Worm (Caenorhabditis elegans) whole organism, mixed stage, embryonic: ENCODE measurements around the gene srp-3.

Source experiments
- blmp-1 ChIP-seq: fragments of 150-350 bp; optimal IDR thresholded peaks from 2 replicates; lab custom pipeline; 2014; ENCODE audit warnings: missing biosample characterization, missing genetic modification characterization
- ceh-43 ChIP-seq: fragments of 200-800 bp; sonication (Bioruptor generic); optimal IDR thresholded peaks from 2 replicates; lab custom pipeline; 2018; ENCODE audit warnings: mild to moderate bottlenecking, missing genetic modification characterization, moderate library complexity, missing compliant biosample characterization
- elt-3 ChIP-seq: fragments of 150-350 bp; optimal IDR thresholded peaks from 2 replicates; lab custom pipeline; 2014; ENCODE audit warnings: missing biosample characterization, missing genetic modification characterization
- flh-1 ChIP-seq: fragments of 200-800 bp; sonication (Bioruptor generic); optimal IDR thresholded peaks from 2 replicates; lab custom pipeline; 2018; ENCODE audit warnings: mild to moderate bottlenecking, missing genetic modification characterization, moderate library complexity, missing compliant biosample characterization
- lin-32 ChIP-seq: fragments of 200-800 bp; sonication (Bioruptor generic); optimal IDR thresholded peaks from 2 replicates; lab custom pipeline; 2018; ENCODE audit warnings: mild to moderate bottlenecking, missing genetic modification characterization, missing compliant biosample characterization
- nhr-12 ChIP-seq: fragments of 150-350 bp; optimal IDR thresholded peaks from 2 replicates; lab custom pipeline; 2014; ENCODE audit warnings: missing biosample characterization, missing genetic modification characterization
- nhr-28 ChIP-seq: fragments of 150-350 bp; optimal IDR thresholded peaks from 2 replicates; lab custom pipeline; 2014; ENCODE audit warnings: missing biosample characterization, missing genetic modification characterization
- tbx-8 ChIP-seq: fragments of 200-800 bp; sonication (Bioruptor generic); optimal IDR thresholded peaks from 2 replicates; lab custom pipeline; 2018; ENCODE audit warnings: mild to moderate bottlenecking, missing genetic modification characterization, moderate library complexity, missing compliant biosample characterization
- unc-39 ChIP-seq: fragments of 150-350 bp; optimal IDR thresholded peaks from 2 replicates; lab custom pipeline; 2014; ENCODE audit warnings: missing biosample characterization, missing genetic modification characterization
- unc-62 ChIP-seq: fragments of 150-350 bp; optimal IDR thresholded peaks from 2 replicates; lab custom pipeline; 2014; ENCODE audit warnings: missing biosample characterization, missing genetic modification reagents, missing genetic modification characterization
- ztf-11 ChIP-seq: fragments of 150-350 bp; optimal IDR thresholded peaks from 2 replicates; lab custom pipeline; 2014; ENCODE audit warnings: missing biosample characterization, missing genetic modification characterization

DNA sequence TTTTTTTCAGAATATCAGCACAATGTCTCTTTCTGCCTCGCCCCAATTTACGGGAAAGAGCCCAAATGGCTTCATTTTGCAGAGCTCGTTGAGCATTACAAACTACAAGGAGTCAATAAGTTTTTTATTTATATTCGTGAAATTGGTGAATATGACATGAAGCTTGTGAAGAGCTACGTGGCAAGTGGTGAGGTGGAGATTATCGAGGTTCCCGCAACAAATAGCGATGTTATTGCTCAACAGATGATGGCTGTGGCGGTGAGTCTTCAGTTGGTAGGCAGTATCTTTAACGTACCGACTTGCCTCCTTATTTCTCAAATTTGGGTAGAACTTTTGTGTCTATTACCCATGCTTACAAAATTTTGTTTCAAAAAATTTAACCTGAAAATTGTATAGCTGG is 19.8 kb downstream of the srp-3 start:
- TF ChIP-seq flh-1 (GFP tag; lab: Kevin White, UChicago) (no peak), ztf-11 (tag; lab: Kevin White, UChicago) (no peak), nhr-28 (tag; lab: Kevin White, UChicago) (no peak), lin-32 (GFP tag; lab: Kevin White, UChicago) (no peak), elt-3 (tag; lab: Kevin White, UChicago) (no peak), blmp-1 (no peak), unc-39 (tag; lab: Kevin White, UChicago) (no peak), nhr-12 (tag; lab: Kevin White, UChicago) (no peak), unc-62 (GFP tag; lab: Kevin White, UChicago) (no peak), ceh-43 (GFP tag; lab: Kevin White, UChicago) (no peak), tbx-8 (GFP tag; lab: Kevin White, UChicago) (no peak)
